Worm (Caenorhabditis elegans): ENCODE data around the gene Y50E8A.2.

Gene Y50E8A.2

DNA sequence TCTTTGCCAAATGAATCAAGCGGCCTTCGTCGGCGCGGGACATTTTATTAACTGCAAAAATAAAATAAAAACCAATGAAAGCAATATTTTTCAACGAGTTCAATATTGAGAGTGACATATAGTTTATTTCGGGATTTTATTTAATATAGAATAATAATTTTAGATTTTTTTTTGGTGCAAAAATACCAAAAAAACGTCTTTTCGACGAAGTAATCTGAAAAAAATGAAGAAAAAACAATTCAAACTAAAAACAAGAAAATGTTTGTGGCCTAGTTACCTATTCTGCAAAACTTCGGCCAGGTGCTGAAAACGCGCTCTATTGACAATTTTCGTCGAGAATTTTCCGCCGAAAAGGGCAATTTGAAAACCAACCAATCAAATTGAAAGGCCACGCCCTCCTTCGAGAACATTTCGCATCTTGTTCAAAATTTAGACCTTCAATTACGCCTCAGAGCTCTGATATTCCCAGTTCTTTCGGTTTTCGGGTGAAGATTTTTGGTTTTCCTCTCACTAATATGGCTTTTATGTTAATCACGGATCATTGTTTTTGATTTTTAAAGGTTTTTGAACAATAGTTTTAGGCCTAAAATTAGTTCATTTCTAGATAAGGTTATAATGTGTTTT lies 43.1 kb downstream of the Y50E8A.2 start, which contains the start of gene C47E8.4 (continued):
- TF ChIP-seq lsy-27 (tag; optimal IDR thresholded peaks at IDR 0.05; ENCODE audit: borderline replicate concordance, insufficient read depth) = no peak
- peak; percentile 80; the same call in 1 of the 2 replicates for TF ChIP-seq Y95B8A.8 (GFP tag; IDR thresholded peaks at IDR 0.05)
- peak; percentile 80; the same call in 1 of the 2 replicates for TF ChIP-seq F39B2.1 (GFP tag; IDR thresholded peaks at IDR 0.05)
- TF ChIP-seq F23B12.7 (tag; optimal IDR thresholded peaks at IDR 0.05; ENCODE audit: insufficient read depth) = peak; percentile 60
- peak in 2 of 3 experiments; percentile 84 to 94 for TF ChIP-seq lin-35 (GFP tag; optimal IDR thresholded peaks at IDR 0.05)
- peak; percentile 44 for TF ChIP-seq T07F8.4 (tag; optimal IDR thresholded peaks at IDR 0.05)
- TF ChIP-seq ceh-79 (tag; optimal IDR thresholded peaks at IDR 0.05) = peak; percentile 87
- TF ChIP-seq F33H1.4 (GFP tag; IDR thresholded peaks at IDR 0.05) = peak; percentile 82
- 0 out of 2 replicates have a peak, but pooled peaks have one; percentile 33 for TF ChIP-seq F37B4.10 (GFP tag; IDR thresholded peaks at IDR 0.05)
- peak; percentile 72 for TF ChIP-seq hmg-1.2 (GFP tag; IDR thresholded peaks at IDR 0.05)
- TF ChIP-seq attf-3 (GFP tag; conservative IDR thresholded peaks at IDR 0.05) = peak; percentile 81
- peak; percentile 98 for TF ChIP-seq lin-40 (tag; optimal IDR thresholded peaks at IDR 0.05)
- TF ChIP-seq ztf-25 (GFP tag; IDR thresholded peaks at IDR 0.05) = 0 out of 2 replicates have a peak, but pooled peaks have one; percentile 80
- peak; percentile 97 for TF ChIP-seq ZK185.1 (tag; optimal IDR thresholded peaks at IDR 0.05; ENCODE audit: poor library complexity, severe bottlenecking)
- peak; percentile 94 for TF ChIP-seq C06A6.2 (GFP tag; conservative IDR thresholded peaks at IDR 0.05)
- peak; percentile 88 for TF ChIP-seq F22D6.2 (tag; optimal IDR thresholded peaks at IDR 0.05)
- peak; percentile 63 to 81 for TF ChIP-seq rec-8 (tag; optimal IDR thresholded peaks at IDR 0.05)
- TF ChIP-seq ekl-4 (GFP tag; IDR thresholded peaks at IDR 0.05) = peak; percentile 98
- TF ChIP-seq unc-62 (GFP tag; optimal IDR thresholded peaks at IDR 0.05) = peak; percentile 34
- TF ChIP-seq ceh-40 (GFP tag; IDR thresholded peaks at IDR 0.05) = no peak
- TF ChIP-seq tbx-9 (tag; optimal IDR thresholded peaks at IDR 0.05; ENCODE audit: borderline replicate concordance) = no peak
- peak; percentile 95 for TF ChIP-seq snpc-3.4 (tag; optimal IDR thresholded peaks at IDR 0.05)
- TF ChIP-seq C17E4.6 (GFP tag; IDR thresholded peaks at IDR 0.05) = peak; percentile 89
- TF ChIP-seq egl-44 (GFP tag; IDR thresholded peaks at IDR 0.05) = peak; percentile 73
- peak; percentile 100 for TF ChIP-seq hsf-1 (GFP tag; IDR thresholded peaks at IDR 0.05)
- peak; percentile 75 for TF ChIP-seq xnd-1 (tag; optimal IDR thresholded peaks at IDR 0.05)
- peak; percentile 96 for TF ChIP-seq let-526 (GFP tag; IDR thresholded peaks at IDR 0.05)
- no peak for TF ChIP-seq F57A8.1 (GFP tag; optimal IDR thresholded peaks at IDR 0.05)
- TF ChIP-seq gei-17 (GFP tag; optimal IDR thresholded peaks at IDR 0.05) = peak; percentile 69
- peak; percentile 94 for TF ChIP-seq ztf-26 (tag; optimal IDR thresholded peaks at IDR 0.05)
- TF ChIP-seq D2030.7 (GFP tag; IDR thresholded peaks at IDR 0.05) = peak; percentile 93
- no peak for TF ChIP-seq nhr-90 (tag; optimal IDR thresholded peaks at IDR 0.05)
- peak; percentile 100 for TF ChIP-seq mcd-1 (GFP tag; IDR thresholded peaks at IDR 0.05)
- peak; percentile 62; the same call in 1 of the 2 replicates for TF ChIP-seq Y56A3A.18 (GFP tag; IDR thresholded peaks at IDR 0.05)
- peak; percentile 90 for TF ChIP-seq B0336.3 (GFP tag; IDR thresholded peaks at IDR 0.05)
- peak; percentile 95 for TF ChIP-seq lir-1 (GFP tag; conservative IDR thresholded peaks at IDR 0.05)
- TF ChIP-seq sptf-2 (GFP tag; optimal IDR thresholded peaks at IDR 0.05) = no peak
- peak; percentile 76 for TF ChIP-seq tbp1 (GFP tag; optimal IDR thresholded peaks at IDR 0.05)
- TF ChIP-seq nfyb-1 (GFP tag; IDR thresholded peaks at IDR 0.05) = peak; percentile 100
- peak; percentile 55 for TF ChIP-seq nhr-80 (tag; optimal IDR thresholded peaks at IDR 0.05)
- TF ChIP-seq lin-54 (GFP tag; optimal IDR thresholded peaks at IDR 0.05) = peak; percentile 98
- peak; percentile 32 for TF ChIP-seq snpc-1.1 (tag; optimal IDR thresholded peaks at IDR 0.05; ENCODE audit: insufficient read depth)
- peak; percentile 60; the same call in 1 of the 2 replicates for TF ChIP-seq cebp-1 (GFP tag; IDR thresholded peaks at IDR 0.05)
- peak; percentile 92 for TF ChIP-seq cebp-1 (tag; optimal IDR thresholded peaks at IDR 0.05)
- TF ChIP-seq ama-1 (optimal IDR thresholded peaks at IDR 0.05) = peak; percentile 53
- TF ChIP-seq ama-1 (GFP tag; optimal IDR thresholded peaks at IDR 0.05) = no peak
- TF ChIP-seq lin-26 (GFP tag; IDR thresholded peaks at IDR 0.05) = no peak
